Fruit fly (Drosophila melanogaster) whole organism, embryonic: ENCODE data around the gene Gbs-76A.

Experiments
- Aef1 ChIP-seq: fragments of 200-800 bp; sonication (Bioruptor generic); IDR thresholded peaks from 3 replicates; pipeline ENCODE4 v1.3.6; 2022; ENCODE audit warnings: missing biosample characterization, missing genetic modification characterization
- Awh ChIP-seq: fragments of 200-800 bp; sonication (Bioruptor generic); IDR thresholded peaks from 2 replicates; pipeline ENCODE4, ENCODE4 v1.3.6; 2022; ENCODE audit warnings: missing biosample characterization, missing genetic modification characterization
- BtbVII ChIP-seq: fragments of 200-800 bp; sonication (Bioruptor generic); optimal IDR thresholded peaks from 3 replicates; lab custom pipeline; 2017; ENCODE audit warnings: missing biosample characterization, mild to moderate bottlenecking, missing genetic modification characterization
- CG10147 ChIP-seq: fragments of 200-800 bp; sonication (Bioruptor generic); optimal IDR thresholded peaks from 2 replicates; lab custom pipeline; 2019; ENCODE audit warnings: missing biosample characterization, mild to moderate bottlenecking, missing genetic modification characterization, moderate library complexity
- CG10543 ChIP-seq: fragments of 200-800 bp; sonication (Bioruptor generic); optimal IDR thresholded peaks from 3 replicates; lab custom pipeline; 2017; ENCODE audit warnings: missing biosample characterization, mild to moderate bottlenecking, missing genetic modification characterization, moderate library complexity
- CG13287 ChIP-seq: fragments of 200-800 bp; sonication (Bioruptor generic); IDR thresholded peaks from 2 replicates; pipeline ENCODE4 v1.3.6; 2022; ENCODE audit warnings: missing biosample characterization, missing genetic modification characterization; ENCODE audit not compliant: partially characterized antibody
- CG14441 ChIP-seq: fragments of 200-800 bp; sonication (Bioruptor generic); IDR thresholded peaks from 2 replicates; pipeline ENCODE4 v1.3.6; 2022; ENCODE audit warnings: missing biosample characterization, missing genetic modification characterization
- CG15269 ChIP-seq: fragments of 200-800 bp; sonication (Bioruptor generic); optimal IDR thresholded peaks from 2 replicates; lab custom pipeline; 2018; ENCODE audit warnings: missing biosample characterization, mild to moderate bottlenecking, missing genetic modification characterization, moderate library complexity
- CG15479 ChIP-seq: fragments of 200-800 bp; sonication (Bioruptor generic); optimal IDR thresholded peaks from 3 replicates; lab custom pipeline; 2019; ENCODE audit warnings: missing biosample characterization, mild to moderate bottlenecking, missing genetic modification characterization, moderate library complexity
- CG18011 ChIP-seq: fragments of 200-800 bp; sonication (Bioruptor generic); optimal IDR thresholded peaks from 2 replicates; lab custom pipeline; 2017; ENCODE audit warnings: missing biosample characterization, missing genetic modification characterization, mild to moderate bottlenecking, moderate library complexity, missing genotype
- CG31224 ChIP-seq: fragments of 200-800 bp; sonication (Bioruptor generic); IDR thresholded peaks from 2 replicates; pipeline ENCODE4 v1.3.6; 2022; ENCODE audit warnings: missing biosample characterization, missing genetic modification characterization
- CG6272 ChIP-seq: fragments of 200-800 bp; sonication (Bioruptor generic); IDR thresholded peaks from 2 replicates; pipeline ENCODE4 v1.3.6; 2022; ENCODE audit warnings: missing biosample characterization, missing genetic modification characterization
- CG7786 ChIP-seq: fragments of 200-800 bp; sonication (Bioruptor generic); optimal IDR thresholded peaks from 2 replicates; lab custom pipeline; 2016; ENCODE audit warnings: missing biosample characterization, missing genetic modification characterization
- CG7839 ChIP-seq: fragments of 200-800 bp; sonication (Bioruptor generic); optimal IDR thresholded peaks from 3 replicates; lab custom pipeline; 2018; ENCODE audit warnings: missing biosample characterization, mild to moderate bottlenecking, missing genetic modification characterization, moderate library complexity
- CG7987 ChIP-seq: fragments of 200-800 bp; sonication (Bioruptor generic); optimal IDR thresholded peaks from 2 replicates; lab custom pipeline; 2018; ENCODE audit warnings: missing biosample characterization, mild to moderate bottlenecking, missing genetic modification characterization, moderate library complexity
- CG9727 ChIP-seq: fragments of 200-800 bp; sonication (Bioruptor generic); optimal IDR thresholded peaks from 3 replicates; lab custom pipeline; 2017; ENCODE audit warnings: missing biosample characterization, mild to moderate bottlenecking, missing genetic modification characterization
- CoRest ChIP-seq: fragments of 200-800 bp; sonication (Bioruptor generic); optimal IDR thresholded peaks from 3 replicates; lab custom pipeline; 2018; ENCODE audit warnings: missing biosample characterization, mild to moderate bottlenecking, missing genetic modification characterization, moderate library complexity
- D ChIP-seq, 2 experiments: fragments of 200-800 bp in 1 of 2; fragments of >200 bp in 1 of 2; sonication (Bioruptor generic) in 1 of 2; optimal IDR thresholded peaks; 2 replicates in 1 of 2; 3 replicates in 1 of 2; lab custom pipeline; 2017; ENCODE audit warnings: mild to moderate bottlenecking in 1 of 2, missing biosample characterization in 1 of 2, missing genetic modification characterization in 1 of 2, missing genetic modification reagents in 1 of 2
- E2f1 ChIP-seq: fragments of 200-800 bp; sonication (Bioruptor generic); IDR thresholded peaks from 2 replicates; pipeline ENCODE4 v1.3.6; 2022; ENCODE audit warnings: missing biosample characterization, missing genetic modification characterization
- Gsc ChIP-seq: fragments of 200-800 bp; sonication (Bioruptor generic); IDR thresholded peaks from 2 replicates; pipeline ENCODE4 v1.3.6; 2022; ENCODE audit warnings: missing biosample characterization, missing genetic modification characterization
- H2.0 ChIP-seq: fragments of 200-800 bp; sonication (Bioruptor generic); IDR thresholded peaks from 2 replicates; pipeline ENCODE4 v1.3.6; 2022; ENCODE audit warnings: missing biosample characterization, missing genetic modification characterization
- Hmr ChIP-seq: fragments of 200-800 bp; sonication (Bioruptor generic); optimal IDR thresholded peaks from 3 replicates; lab custom pipeline; 2017; ENCODE audit warnings: mild to moderate bottlenecking, missing biosample characterization, missing genetic modification reagents, missing genetic modification characterization
- Kr ChIP-seq: fragments of 200-800 bp; sonication (Bioruptor generic); optimal IDR thresholded peaks from 2 replicates; lab custom pipeline; 2017; ENCODE audit warnings: missing biosample characterization, mild to moderate bottlenecking, missing genetic modification characterization
- Lim3 ChIP-seq: fragments of 200-800 bp; sonication (Bioruptor generic); IDR thresholded peaks from 2 replicates; pipeline ENCODE4 v1.3.6; 2022; ENCODE audit warnings: missing biosample characterization, missing genetic modification characterization
- Myb ChIP-seq: fragments of 200-800 bp; sonication (Bioruptor generic); optimal IDR thresholded peaks from 2 replicates; lab custom pipeline; 2016; ENCODE audit warnings: missing biosample characterization, missing genetic modification characterization
- NC2β ChIP-seq: fragments of 200-800 bp; sonication (Bioruptor generic); optimal IDR thresholded peaks from 2 replicates; lab custom pipeline; 2016; ENCODE audit warnings: missing biosample characterization, missing genetic modification characterization
- NFAT ChIP-seq: fragments of 200-800 bp; sonication (Bioruptor generic); IDR thresholded peaks from 2 replicates; pipeline ENCODE4 v1.3.6; 2022; ENCODE audit warnings: missing biosample characterization, missing genetic modification characterization
- NfI ChIP-seq: fragments of 200-800 bp; sonication (Bioruptor generic); optimal IDR thresholded peaks from 3 replicates; lab custom pipeline; 2018; ENCODE audit warnings: missing biosample characterization, mild to moderate bottlenecking, missing genetic modification characterization, moderate library complexity
- Oaz ChIP-seq: fragments of 200-800 bp; sonication (Bioruptor generic); IDR thresholded peaks from 2 replicates; pipeline ENCODE4 v1.3.6; 2022; ENCODE audit warnings: missing biosample characterization, missing genetic modification characterization
- PHDP ChIP-seq: fragments of 200-800 bp; sonication (Bioruptor generic); optimal IDR thresholded peaks from 3 replicates; lab custom pipeline; 2018; ENCODE audit warnings: missing biosample characterization, mild to moderate bottlenecking, missing genetic modification characterization, moderate library complexity
- ac ChIP-seq: fragments of 200-800 bp; sonication (Bioruptor generic); optimal IDR thresholded peaks from 3 replicates; lab custom pipeline; 2017; ENCODE audit warnings: missing biosample characterization, mild to moderate bottlenecking, missing genetic modification characterization
- aop ChIP-seq: fragments of 200-800 bp; sonication (Bioruptor generic); IDR thresholded peaks from 2 replicates; pipeline ENCODE4 v1.3.6; 2022; ENCODE audit warnings: missing biosample characterization, missing genetic modification characterization
- az2 ChIP-seq: fragments of 200-800 bp; sonication (Bioruptor generic); optimal IDR thresholded peaks from 3 replicates; lab custom pipeline; 2016; ENCODE audit warnings: missing biosample characterization, missing genetic modification characterization
- bab2 ChIP-seq: fragments of 200-800 bp; sonication (Bioruptor generic); optimal IDR thresholded peaks from 2 replicates; lab custom pipeline; 2016; ENCODE audit warnings: missing biosample characterization, missing genetic modification characterization
- cg ChIP-seq: fragments of 200-800 bp; sonication (Bioruptor generic); optimal IDR thresholded peaks from 3 replicates; lab custom pipeline; 2019; ENCODE audit warnings: missing biosample characterization, mild to moderate bottlenecking, missing genetic modification characterization, moderate library complexity
- cwo ChIP-seq: fragments of 200-800 bp; sonication (Bioruptor generic); optimal IDR thresholded peaks from 3 replicates; lab custom pipeline; 2017; ENCODE audit warnings: missing biosample characterization, missing genetic modification characterization, mild to moderate bottlenecking, moderate library complexity, missing genetic modification reagents
- disco-r ChIP-seq: fragments of 200-800 bp; sonication (Bioruptor generic); optimal IDR thresholded peaks from 2 replicates; lab custom pipeline; 2016; ENCODE audit warnings: missing biosample characterization, missing genetic modification characterization
- fu2 ChIP-seq: fragments of 200-800 bp; sonication (Bioruptor generic); optimal IDR thresholded peaks from 2 replicates; lab custom pipeline; 2016; ENCODE audit warnings: missing biosample characterization, missing genetic modification characterization
- gfzf ChIP-seq: fragments of 200-800 bp; sonication (Bioruptor generic); optimal IDR thresholded peaks from 2 replicates; lab custom pipeline; 2016; ENCODE audit warnings: missing biosample characterization, mild to moderate bottlenecking, missing genetic modification characterization, moderate library complexity
- gsb ChIP-seq: fragments of 200-800 bp; sonication (Bioruptor generic); IDR thresholded peaks from 2 replicates; pipeline ENCODE4 v1.3.6; 2022; ENCODE audit warnings: missing biosample characterization, missing genetic modification characterization
- gsb-n ChIP-seq: fragments of 200-800 bp; sonication (Bioruptor generic); optimal IDR thresholded peaks from 3 replicates; lab custom pipeline; 2018; ENCODE audit warnings: missing biosample characterization, mild to moderate bottlenecking, missing genetic modification characterization
- her ChIP-seq: fragments of 200-800 bp; sonication (Bioruptor generic); optimal IDR thresholded peaks from 2 replicates; lab custom pipeline; 2016; ENCODE audit warnings: missing biosample characterization, missing genetic modification characterization
- inv ChIP-seq: fragments of 200-800 bp; sonication (Bioruptor generic); IDR thresholded peaks from 2 replicates; pipeline ENCODE4 v1.3.6; 2022; ENCODE audit warnings: missing biosample characterization, missing genetic modification characterization; ENCODE audit not compliant: partially characterized antibody
- lbe ChIP-seq: fragments of 200-800 bp; sonication (Bioruptor generic); optimal IDR thresholded peaks from 2 replicates; lab custom pipeline; 2016; ENCODE audit warnings: missing biosample characterization, mild to moderate bottlenecking, missing genetic modification characterization
- ranshi ChIP-seq: fragments of 200-800 bp; sonication (Bioruptor generic); IDR thresholded peaks from 2 replicates; pipeline ENCODE4 v1.3.6; 2022; ENCODE audit warnings: missing biosample characterization, missing genetic modification characterization
- ro ChIP-seq: fragments of 200-800 bp; sonication (Bioruptor generic); IDR thresholded peaks from 2 replicates; pipeline ENCODE4 v1.3.6; 2022; ENCODE audit warnings: missing biosample characterization, missing genetic modification characterization
- tna ChIP-seq: fragments of 200-800 bp; sonication (Bioruptor generic); IDR thresholded peaks from 2 replicates; pipeline ENCODE4 v1.3.6; 2022; ENCODE audit warnings: missing biosample characterization, missing genetic modification characterization; ENCODE audit not compliant: partially characterized antibody
- toy ChIP-seq: fragments of 200-800 bp; sonication (Bioruptor generic); IDR thresholded peaks from 2 replicates; pipeline ENCODE4 v1.3.6; 2022; ENCODE audit warnings: missing biosample characterization, missing genetic modification characterization
- trh ChIP-seq: fragments of 200-800 bp; sonication (Bioruptor generic); optimal IDR thresholded peaks from 2 replicates; lab custom pipeline; 2016; ENCODE audit warnings: missing biosample characterization, missing genetic modification characterization
- vvl ChIP-seq: fragments of 200-800 bp; sonication (Bioruptor generic); IDR thresholded peaks from 2 replicates; pipeline ENCODE4 v1.3.6; 2022; ENCODE audit warnings: missing biosample characterization, missing genetic modification characterization

Gene Gbs-76A

DNA sequence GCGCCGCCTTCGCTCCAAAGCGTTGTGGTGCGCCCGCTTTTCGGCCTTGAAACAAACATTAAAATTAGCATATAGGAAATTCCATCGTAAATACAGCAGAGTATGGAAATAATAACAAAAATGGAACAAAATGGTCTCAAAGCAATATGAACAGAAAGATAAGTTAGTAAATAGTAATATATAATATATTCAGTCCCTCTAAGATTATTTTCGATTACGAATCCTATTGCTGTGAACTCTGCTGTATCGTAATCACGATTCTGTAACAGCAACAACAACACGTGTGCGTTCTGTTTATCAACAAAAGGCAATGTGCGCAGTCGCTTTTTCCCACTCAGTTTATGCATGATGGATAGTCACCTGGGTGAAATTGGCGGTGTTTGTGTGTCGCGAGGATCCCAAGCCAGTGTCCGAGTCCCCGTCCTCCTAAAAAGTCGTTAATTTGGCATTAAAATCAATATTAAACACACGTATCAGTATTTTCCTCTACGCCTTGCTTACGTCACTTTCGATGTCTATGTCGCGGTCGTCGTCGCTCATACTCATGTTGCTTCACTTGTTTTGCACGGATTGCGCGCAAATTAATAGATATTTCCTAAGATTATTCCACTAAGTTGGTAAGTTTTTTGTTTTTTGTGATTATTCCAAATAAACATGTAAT lies 29.0 kb downstream of the Gbs-76A start, which contains the start of the genes CG42374 and Mettl5 (continued):
- TF ChIP-seq her (GFP tag; lab: Kevin White, UChicago) (no peak), Lim3 (GFP tag; lab: Robert Waterston, UW) (no peak), CG6272 (GFP tag; lab: Robert Waterston, UW) (no peak), CG31224 (GFP tag; lab: Robert Waterston, UW) (no peak), fu2 (GFP tag; lab: Kevin White, UChicago) (no peak), D (optimal IDR thresholded peaks at IDR 0.05; lab: Kevin White, UChicago) (no peak), D (GFP tag; optimal IDR thresholded peaks at IDR 0.05; lab: Kevin White, UChicago) (no peak), disco-r (no peak), Myb (GFP tag; lab: Kevin White, UChicago) (no peak), CG7786 (GFP tag; lab: Kevin White, UChicago) (no peak), cwo (peak; percentile 74), Aef1 (GFP tag; lab: Robert Waterston, UW) (peak; percentile 46; the same call in 2 of the 3 replicates), CG7987 (GFP tag; lab: Kevin White, UChicago) (peak; percentile 13), CG14441 (GFP tag; lab: Robert Waterston, UW) (peak; percentile 47; the same call in 1 of the 2 replicates), ro (GFP tag; lab: Robert Waterston, UW) (no peak), H2.0 (GFP tag; lab: Robert Waterston, UW) (no peak), CG15479 (no peak), gsb (GFP tag; lab: Robert Waterston, UW) (no peak), CG15269 (peak; percentile 43), CG9727 (no peak), Gsc (GFP tag; lab: Robert Waterston, UW) (no peak), ranshi (GFP tag; lab: Robert Waterston, UW) (peak; percentile 34; the same call in 1 of the 2 replicates), lbe (GFP tag; lab: Kevin White, UChicago) (no peak), bab2 (GFP tag; lab: Kevin White, UChicago) (no peak), NfI (GFP tag; lab: Kevin White, UChicago) (peak; percentile 30), CG18011 (peak; percentile 15), vvl (peak; percentile 75), CG10543 (no peak), CoRest (tag; lab: Kevin White, UChicago) (no peak), CG7839 (tag; lab: Kevin White, UChicago) (peak; percentile 61), aop (no peak), toy (GFP tag; lab: Robert Waterston, UW) (no peak), NFAT (no peak), NC2β (GFP tag; lab: Kevin White, UChicago) (no peak), tna (GFP tag; lab: Robert Waterston, UW) (no peak), gfzf (no peak), trh (no peak), Hmr (peak; percentile 44), CG13287 (no peak), cg (GFP tag; lab: Kevin White, UChicago) (no peak), E2f1 (GFP tag; lab: Robert Waterston, UW) (peak; percentile 25; the same call in 1 of the 2 replicates), gsb-n (tag; lab: Kevin White, UChicago) (no peak), Oaz (GFP tag; lab: Robert Waterston, UW) (no peak), PHDP (tag; lab: Kevin White, UChicago) (peak; percentile 61), ac (GFP tag; lab: Kevin White, UChicago) (no peak), inv (GFP tag; lab: Robert Waterston, UW) (no peak), Awh (peak; percentile 60; the same call in 1 of the 2 replicates), CG10147 (GFP tag; lab: Kevin White, UChicago) (peak; percentile 17), BtbVII (GFP tag; lab: Kevin White, UChicago) (no peak), Kr (no peak), az2 (GFP tag; lab: Kevin White, UChicago) (peak; percentile 44)
